Worm (Caenorhabditis elegans): ENCODE measurements around the gene F53A9.8.

F53A9.8 gene

ce11 chrX:8742896-8743295, 24.2 kb upstream of the F53A9.8 start, which contains the start of gene M02D8.7:
TSS of gene M02D8.7 (minus strand) at chrX:8742996.
- TF ChIP-seq nhr-23 (tag; optimal IDR thresholded peaks at IDR 0.05) (no peak), ama-1 (optimal IDR thresholded peaks at IDR 0.05) (no peak), nhr-6 (tag; optimal IDR thresholded peaks at IDR 0.05) (no peak), nhr-129 (tag; optimal IDR thresholded peaks at IDR 0.05) (no peak), zag-1 (tag; optimal IDR thresholded peaks at IDR 0.05) (no peak), mab-5 (tag; optimal IDR thresholded peaks at IDR 0.05) (no peak), gmeb-1 (tag; optimal IDR thresholded peaks at IDR 0.05) (no peak), elt-3 (tag; optimal IDR thresholded peaks at IDR 0.05) (no peak), F13H6.1 (tag; optimal IDR thresholded peaks at IDR 0.05) (no peak), fos-1 (tag; optimal IDR thresholded peaks at IDR 0.05) (no peak), mbf-1 (tag; optimal IDR thresholded peaks at IDR 0.05) (no peak), crh-2 (tag; optimal IDR thresholded peaks at IDR 0.05) (no peak), Y55F3AM.14 (GFP tag; optimal IDR thresholded peaks at IDR 0.05) (no peak), ceh-82 (tag; optimal IDR thresholded peaks at IDR 0.05) (no peak), skn-1 (tag; optimal IDR thresholded peaks at IDR 0.05) (no peak), nhr-12 (tag; optimal IDR thresholded peaks at IDR 0.05) (no peak), unc-62 (GFP tag; optimal IDR thresholded peaks at IDR 0.05) (no peak)

ce11 chrX:8741629-8742170, 23.0 kb upstream of the F53A9.8 start:
- TF ChIP-seq ceh-16 (tag; optimal IDR thresholded peaks at IDR 0.05) (no peak), skn-1 (tag; optimal IDR thresholded peaks at IDR 0.05) (no peak), zag-1 (tag; optimal IDR thresholded peaks at IDR 0.05) (no peak), ztf-4 (tag; optimal IDR thresholded peaks at IDR 0.05) (no peak), Y55F3AM.14 (GFP tag; optimal IDR thresholded peaks at IDR 0.05) (no peak), snpc-4 (tag; optimal IDR thresholded peaks at IDR 0.05) (peak; percentile 1), aly-2 (tag; optimal IDR thresholded peaks at IDR 0.05) (no peak)

- TF ChIP-seq dmd-4 (tag; optimal IDR thresholded peaks at IDR 0.05) (no peak), lin-13 (GFP tag; optimal IDR thresholded peaks at IDR 0.05) (no peak), elt-1 (tag; optimal IDR thresholded peaks at IDR 0.05) (no peak), mbf-1 (tag; optimal IDR thresholded peaks at IDR 0.05) (no peak), ama-1 (optimal IDR thresholded peaks at IDR 0.05) (no peak), nhr-23 (tag; optimal IDR thresholded peaks at IDR 0.05) (no peak)
Observed at ce11 chrX:8739373-8739772, 20.7 kb upstream of the F53A9.8 start, which contains the start of gene M02D8.2. TSS of gene M02D8.2 (plus strand) at chrX:8739673.

ce11 chrX:8737801-8738200, 19.1 kb upstream of the F53A9.8 start:
- TF ChIP-seq nhr-129 (tag; optimal IDR thresholded peaks at IDR 0.05) (no peak), R02D3.7 (tag; optimal IDR thresholded peaks at IDR 0.05) (no peak), Y55F3AM.14 (GFP tag; optimal IDR thresholded peaks at IDR 0.05) (no peak), lin-11 (tag; optimal IDR thresholded peaks at IDR 0.05) (no peak), fos-1 (tag; optimal IDR thresholded peaks at IDR 0.05) (no peak), snpc-4 (tag; optimal IDR thresholded peaks at IDR 0.05) (no peak), lin-39 (tag; optimal IDR thresholded peaks at IDR 0.05) (no peak), aly-2 (tag; optimal IDR thresholded peaks at IDR 0.05) (no peak), gmeb-1 (tag; optimal IDR thresholded peaks at IDR 0.05) (no peak), lsy-2 (tag; optimal IDR thresholded peaks at IDR 0.05) (no peak), ztf-1 (GFP tag; conservative IDR thresholded peaks at IDR 0.05) (no peak), sma-9 (GFP tag; optimal IDR thresholded peaks at IDR 0.05) (no peak), sma-9 (tag; optimal IDR thresholded peaks at IDR 0.05) (no peak), nhr-25 (tag; optimal IDR thresholded peaks at IDR 0.05) (no peak)

- peak; percentile 17 for TF ChIP-seq sem-4 (tag; optimal IDR thresholded peaks at IDR 0.05)
- peak; percentile 55 for TF ChIP-seq C34F6.9 (tag; optimal IDR thresholded peaks at IDR 0.05)
- no peak for TF ChIP-seq mbf-1 (tag; optimal IDR thresholded peaks at IDR 0.05)
- TF ChIP-seq nhr-11 (tag; optimal IDR thresholded peaks at IDR 0.05) = no peak
- no peak for TF ChIP-seq F13H6.1 (tag; optimal IDR thresholded peaks at IDR 0.05)
- TF ChIP-seq ztf-11 (tag; optimal IDR thresholded peaks at IDR 0.05) = no peak
- TF ChIP-seq mdl-1 (tag; optimal IDR thresholded peaks at IDR 0.05) = no peak
- no peak for TF ChIP-seq unc-55 (GFP tag; optimal IDR thresholded peaks at IDR 0.05)
- TF ChIP-seq nhr-237 (tag; optimal IDR thresholded peaks at IDR 0.05) = no peak
- TF ChIP-seq sma-3 (GFP tag; optimal IDR thresholded peaks at IDR 0.05) = no peak
- no peak for TF ChIP-seq alr-1 (tag; optimal IDR thresholded peaks at IDR 0.05)
- TF ChIP-seq unc-62 (GFP tag; optimal IDR thresholded peaks at IDR 0.05) = no peak
- no peak for TF ChIP-seq zag-1 (tag; optimal IDR thresholded peaks at IDR 0.05)
- no peak for TF ChIP-seq ceh-82 (tag; optimal IDR thresholded peaks at IDR 0.05)
- no peak for TF ChIP-seq skn-1 (tag; optimal IDR thresholded peaks at IDR 0.05)
- peak; percentile 36 for TF ChIP-seq nhr-21 (tag; optimal IDR thresholded peaks at IDR 0.05)
- TF ChIP-seq nhr-129 (tag; optimal IDR thresholded peaks at IDR 0.05) = peak; percentile 47
- no peak for TF ChIP-seq nhr-6 (tag; optimal IDR thresholded peaks at IDR 0.05)
- TF ChIP-seq ztf-4 (tag; optimal IDR thresholded peaks at IDR 0.05) = no peak
- TF ChIP-seq egl-27 (tag; optimal IDR thresholded peaks at IDR 0.05) = no peak
- TF ChIP-seq nhr-23 (tag; optimal IDR thresholded peaks at IDR 0.05) = no peak
- TF ChIP-seq R02D3.7 (tag; optimal IDR thresholded peaks at IDR 0.05) = no peak
- no peak for TF ChIP-seq ceh-16 (tag; optimal IDR thresholded peaks at IDR 0.05)
- peak; percentile 5 for TF ChIP-seq sma-9 (GFP tag; optimal IDR thresholded peaks at IDR 0.05)
- TF ChIP-seq sma-9 (tag; optimal IDR thresholded peaks at IDR 0.05) = no peak
- TF ChIP-seq blmp-1 (tag; optimal IDR thresholded peaks at IDR 0.05; ENCODE audit: insufficient read depth) = no peak
Observed at ce11 chrX:8736965-8737464, 18.3 kb upstream of the F53A9.8 start, which contains the start of gene M02D8.3. TSS of gene M02D8.3 (minus strand) at chrX:8737015.
